Fruit fly (Drosophila melanogaster) whole organism, embryonic: ENCODE data around the gene mRpL17.

Experiments
- CG4328 ChIP-seq: fragments of 200-800 bp; sonication (Bioruptor generic); optimal IDR thresholded peaks from 3 replicates; lab custom pipeline; 2017; ENCODE audit warnings: missing biosample characterization, missing genetic modification reagents, missing genetic modification characterization
- CG4424 ChIP-seq: fragments of 200-800 bp; sonication (Bioruptor generic); optimal IDR thresholded peaks from 3 replicates; lab custom pipeline; 2016; ENCODE audit warnings: missing biosample characterization, missing genetic modification characterization
- Dfd ChIP-seq, 2 experiments: fragments of >200 bp; optimal IDR thresholded peaks; 2 replicates each; lab custom pipeline; 2017; ENCODE audit warnings: missing biosample characterization in 2 of 2, missing genetic modification characterization in 2 of 2
- MTF-1 ChIP-seq: fragments of 200-800 bp; sonication (Bioruptor generic); optimal IDR thresholded peaks from 2 replicates; lab custom pipeline; 2018; ENCODE audit warnings: missing biosample characterization, mild to moderate bottlenecking, missing genetic modification characterization, borderline replicate concordance
- Sox102F ChIP-seq: fragments of 200-800 bp; sonication (Bioruptor generic); optimal IDR thresholded peaks from 2 replicates; lab custom pipeline; 2018; ENCODE audit warnings: missing biosample characterization, mild to moderate bottlenecking, missing genetic modification characterization, moderate library complexity
- slou ChIP-seq: fragments of 200-800 bp; sonication (Bioruptor generic); optimal IDR thresholded peaks from 3 replicates; lab custom pipeline; 2016; ENCODE audit warnings: missing biosample characterization, missing genetic modification characterization

- TF ChIP-seq CG4424 (GFP tag; lab: Kevin White, UChicago), result no peak
- TF ChIP-seq Sox102F (GFP tag; lab: Kevin White, UChicago), result no peak
- no peak for TF ChIP-seq CG4328 (GFP tag; lab: Kevin White, UChicago)
- TF ChIP-seq MTF-1 (GFP tag; lab: Kevin White, UChicago), result no peak
- TF ChIP-seq Dfd (GFP tag; optimal IDR thresholded peaks at IDR 0.05; lab: Kevin White, UChicago), result no peak
- TF ChIP-seq slou (GFP tag; lab: Kevin White, UChicago), result no peak
These were observed 47.0 kb upstream of the mRpL17 start, which contains the start of gene CG13877 for dm6 chr3L:217480-218118.
